Fruit fly (Drosophila melanogaster): Measurements from ENCODE around the gene CG43774.

Gene CG43774

DNA sequence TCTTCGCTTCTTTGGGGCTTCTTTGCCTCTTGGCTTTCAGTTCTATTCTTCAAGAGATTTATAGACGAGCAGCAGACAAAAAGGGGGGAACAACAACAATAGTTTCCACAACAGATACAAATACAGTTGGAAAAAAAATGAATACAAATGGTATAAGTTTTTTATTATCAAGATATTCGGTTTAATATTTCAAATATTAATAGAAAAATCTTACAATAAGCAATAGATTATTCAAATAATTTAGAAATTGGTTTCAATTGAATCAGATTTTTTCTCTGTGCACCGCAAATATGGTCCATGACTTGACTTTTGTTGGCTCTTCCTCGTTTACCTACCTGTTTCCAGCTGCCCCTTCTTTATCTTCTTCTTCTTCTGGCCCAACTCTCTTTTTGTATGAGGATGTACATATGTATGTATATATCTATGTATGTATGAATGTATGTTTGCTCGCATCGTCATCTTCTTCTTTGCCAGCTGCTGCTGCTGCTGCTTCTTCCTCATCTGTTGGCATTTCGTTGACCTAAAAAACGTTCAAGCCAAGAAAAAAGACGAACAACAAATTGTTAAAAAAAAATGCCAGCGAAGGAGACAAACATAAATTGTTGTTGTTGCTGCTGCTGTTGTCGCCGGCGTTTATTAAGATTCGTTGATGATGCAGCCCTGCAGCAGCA is 45.1 kb downstream of the CG43774 start (continued):
- peak; percentile 79 for TF ChIP-seq CG6689 (GFP tag; IDR thresholded peaks at IDR 0.05)
- no peak for TF ChIP-seq hkb (optimal IDR thresholded peaks at IDR 0.05)
- TF ChIP-seq hkb (GFP tag; IDR thresholded peaks at IDR 0.05) = peak; percentile 50; the same call in 1 of the 2 replicates
- peak; percentile 58; the same call in 1 of the 3 replicates for TF ChIP-seq so (GFP tag; IDR thresholded peaks at IDR 0.05)
- TF ChIP-seq nau (GFP tag; optimal IDR thresholded peaks at IDR 0.05) = peak; percentile 58
- peak; percentile 43 for TF ChIP-seq Fer1 (GFP tag; optimal IDR thresholded peaks at IDR 0.05)
- TF ChIP-seq CG4617 (GFP tag; optimal IDR thresholded peaks at IDR 0.05; ENCODE audit: borderline replicate concordance) = peak; percentile 14
- peak; percentile 15 for TF ChIP-seq Max (GFP tag; optimal IDR thresholded peaks at IDR 0.05)
- TF ChIP-seq pnt (GFP tag; optimal IDR thresholded peaks at IDR 0.05) = no peak
- TF ChIP-seq nom (GFP tag; optimal IDR thresholded peaks at IDR 0.05) = peak; percentile 4
- peak; percentile 51 for TF ChIP-seq Dek (tag; optimal IDR thresholded peaks at IDR 0.05)
- no peak for TF ChIP-seq Camta (GFP tag; optimal IDR thresholded peaks at IDR 0.05)

DNA sequence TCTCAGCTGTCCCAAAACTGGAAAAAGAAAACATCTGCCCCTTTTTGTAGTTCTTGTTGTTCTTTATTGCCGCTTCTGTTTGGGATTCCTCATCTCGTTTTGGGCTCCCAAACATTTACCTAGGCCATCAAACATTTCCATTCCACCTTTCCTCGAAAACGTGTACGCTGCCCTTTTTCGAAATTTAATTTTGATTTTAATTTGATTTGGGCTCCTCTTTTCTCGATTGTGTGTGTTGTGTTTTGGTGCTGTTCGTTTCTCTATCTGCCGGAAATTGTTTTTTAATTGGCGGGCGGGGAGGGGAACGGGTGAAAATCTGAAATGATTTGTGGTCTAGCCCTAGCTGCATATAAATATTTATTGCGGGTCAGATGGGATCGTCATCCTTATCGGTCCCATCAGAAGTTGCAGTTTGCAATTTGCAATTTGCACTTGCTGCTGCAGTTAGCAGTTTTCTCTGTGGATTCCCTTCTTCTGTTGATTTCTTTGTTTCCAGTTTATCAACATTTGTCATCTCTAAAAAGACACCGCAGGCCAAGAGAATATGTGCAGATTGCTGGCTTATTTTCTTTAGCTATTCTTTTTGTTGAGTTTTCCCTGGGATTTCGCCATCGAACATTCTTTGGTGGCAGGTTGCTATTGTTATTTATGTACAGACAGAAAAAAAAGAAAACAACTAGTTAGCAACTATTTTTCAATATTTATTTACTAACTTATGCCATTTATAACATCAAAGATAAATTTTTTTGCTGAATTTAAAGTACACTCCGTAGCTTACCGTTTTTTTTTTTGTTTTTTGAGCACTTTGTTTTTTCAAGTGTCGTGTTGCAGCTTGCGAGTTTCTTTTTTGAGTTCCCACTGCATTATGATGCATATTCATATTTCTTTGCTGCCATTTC is 46.7 kb downstream of the CG43774 start:
- no peak for TF ChIP-seq CG2678 (tag; optimal IDR thresholded peaks at IDR 0.05)
- no peak for TF ChIP-seq CG1233 (GFP tag; optimal IDR thresholded peaks at IDR 0.05)
- TF ChIP-seq bab2 (GFP tag; optimal IDR thresholded peaks at IDR 0.05) = peak; percentile 5
- TF ChIP-seq CG10543 (GFP tag; optimal IDR thresholded peaks at IDR 0.05) = no peak
- peak; percentile 65 for TF ChIP-seq gem (tag; optimal IDR thresholded peaks at IDR 0.05)
- peak; percentile 39; the same call in 1 of the 3 replicates for TF ChIP-seq CG17361 (GFP tag; IDR thresholded peaks at IDR 0.05)
- TF ChIP-seq CG16813 (GFP tag; IDR thresholded peaks at IDR 0.05; ENCODE audit: partially characterized antibody) = no peak
- no peak for TF ChIP-seq ERR (GFP tag; optimal IDR thresholded peaks at IDR 0.05)
- TF ChIP-seq CG2889 (GFP tag; IDR thresholded peaks at IDR 0.05) = no peak
- no peak for TF ChIP-seq CG17912 (GFP tag; optimal IDR thresholded peaks at IDR 0.05)
- TF ChIP-seq ara (GFP tag; IDR thresholded peaks at IDR 0.05) = peak; percentile 23; the same call in 1 of the 2 replicates
- TF ChIP-seq CG12236 (GFP tag; optimal IDR thresholded peaks at IDR 0.05) = no peak
- 0 out of 2 replicates have a peak, but pooled peaks have one; percentile 26 for TF ChIP-seq E2f1 (GFP tag; IDR thresholded peaks at IDR 0.05)
- peak; percentile 17 for TF ChIP-seq CG18262 (tag; optimal IDR thresholded peaks at IDR 0.05)
- no peak for TF ChIP-seq NK7.1 (GFP tag; optimal IDR thresholded peaks at IDR 0.05)
- no peak for TF ChIP-seq Eip74EF (GFP tag; optimal IDR thresholded peaks at IDR 0.05)
- no peak for TF ChIP-seq CG10274 (GFP tag; optimal IDR thresholded peaks at IDR 0.05)
- peak in 1 of 3 experiments; percentile 37 for TF ChIP-seq lola (GFP tag; optimal IDR thresholded peaks at IDR 0.05)
- no peak for TF ChIP-seq prd (optimal IDR thresholded peaks at IDR 0.05)
- TF ChIP-seq prd (GFP tag; IDR thresholded peaks at IDR 0.05) = peak; percentile 58; the same call in 2 of the 3 replicates
- 0 out of 2 replicates have a peak, but pooled peaks have one; percentile 14 for TF ChIP-seq ssp (GFP tag; IDR thresholded peaks at IDR 0.05)
- TF ChIP-seq CG8290 (GFP tag; optimal IDR thresholded peaks at IDR 0.05) = no peak
- no peak for TF ChIP-seq CG8290 (tag; optimal IDR thresholded peaks at IDR 0.05)
- no peak for TF ChIP-seq pita (GFP tag; optimal IDR thresholded peaks at IDR 0.05)
- no peak for TF ChIP-seq GATAe (GFP tag; conservative IDR thresholded peaks at IDR 0.05)
- TF ChIP-seq Rx (GFP tag; IDR thresholded peaks at IDR 0.05) = no peak
- TF ChIP-seq crc (GFP tag; optimal IDR thresholded peaks at IDR 0.05) = no peak
- TF ChIP-seq sens-2 (GFP tag; IDR thresholded peaks at IDR 0.05) = no peak
- TF ChIP-seq wek (GFP tag; optimal IDR thresholded peaks at IDR 0.05) = no peak
- peak; percentile 15 for TF ChIP-seq kni (GFP tag; optimal IDR thresholded peaks at IDR 0.05)
- no peak for TF ChIP-seq Bteb2 (GFP tag; optimal IDR thresholded peaks at IDR 0.05)
- no peak for TF ChIP-seq CG6813 (GFP tag; optimal IDR thresholded peaks at IDR 0.05)
- no peak for TF ChIP-seq dpn (GFP tag; optimal IDR thresholded peaks at IDR 0.05)
- TF ChIP-seq nmo (GFP tag; optimal IDR thresholded peaks at IDR 0.05) = peak; percentile 18
- TF ChIP-seq maf-S (GFP tag; optimal IDR thresholded peaks at IDR 0.05) = no peak
